Worm (Caenorhabditis elegans): ENCODE data around the gene C09G1.2.

C09G1.2 gene

DNA sequence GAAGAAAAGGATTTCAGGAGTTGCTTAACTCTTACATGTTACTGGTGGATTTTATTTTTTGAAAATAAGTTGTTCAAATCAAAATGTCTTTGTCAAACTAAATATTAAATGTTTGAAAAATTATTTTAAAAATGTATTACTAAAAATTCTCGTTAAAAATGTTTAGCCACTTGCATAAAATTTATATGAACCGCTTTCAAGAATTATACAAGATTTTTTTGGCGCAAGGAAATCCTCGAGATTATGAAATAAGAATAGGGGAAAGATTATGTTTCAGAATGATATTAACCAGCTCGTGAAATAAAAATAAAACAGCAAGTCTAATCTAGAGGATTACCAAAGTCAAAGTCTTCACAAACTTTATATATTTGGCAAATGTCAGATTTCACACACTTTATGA, 758 bp upstream of the C09G1.2 start (continued):
- TF ChIP-seq ZK546.5 (tag; optimal IDR thresholded peaks at IDR 0.05) (no peak), nfya-1 (tag; optimal IDR thresholded peaks at IDR 0.05; ENCODE audit: insufficient read depth) (no peak), skn-1 (tag; optimal IDR thresholded peaks at IDR 0.05) (peak; percentile 27), nhr-43 (tag; optimal IDR thresholded peaks at IDR 0.05; ENCODE audit: poor library complexity, severe bottlenecking) (peak; percentile 76), nhr-76 (tag; optimal IDR thresholded peaks at IDR 0.05) (no peak), egl-27 (tag; optimal IDR thresholded peaks at IDR 0.05) (no peak)

ce11 chrX:15958767-15959166, 23.8 kb downstream of the C09G1.2 start, which contains the start of gene C09G1.5:
C09G1.5 (plus strand) TSS chrX:15959067.
- TF ChIP-seq lsy-12 (tag; optimal IDR thresholded peaks at IDR 0.05) (no peak), ZK546.5 (tag; optimal IDR thresholded peaks at IDR 0.05) (no peak), daf-12 (tag; optimal IDR thresholded peaks at IDR 0.05) (no peak), nfya-1 (tag; optimal IDR thresholded peaks at IDR 0.05; ENCODE audit: insufficient read depth) (no peak), nhr-25 (tag; optimal IDR thresholded peaks at IDR 0.05) (no peak), ceh-28 (tag; optimal IDR thresholded peaks at IDR 0.05) (no peak), nhr-67 (tag; optimal IDR thresholded peaks at IDR 0.05) (no peak), fkh-10 (GFP tag; optimal IDR thresholded peaks at IDR 0.05) (no peak), sea-2 (GFP tag; optimal IDR thresholded peaks at IDR 0.05) (no peak), R02D3.7 (tag; optimal IDR thresholded peaks at IDR 0.05) (no peak), nhr-12 (tag; optimal IDR thresholded peaks at IDR 0.05) (no peak), ztf-4 (tag; optimal IDR thresholded peaks at IDR 0.05) (no peak), lin-39 (tag; optimal IDR thresholded peaks at IDR 0.05) (no peak), tbx-2 (tag; optimal IDR thresholded peaks at IDR 0.05) (no peak), fos-1 (tag; optimal IDR thresholded peaks at IDR 0.05) (no peak), elt-1 (tag; optimal IDR thresholded peaks at IDR 0.05) (no peak), skn-1 (tag; optimal IDR thresholded peaks at IDR 0.05) (no peak), nhr-237 (tag; optimal IDR thresholded peaks at IDR 0.05) (no peak)

- TF ChIP-seq nhr-67 (tag; optimal IDR thresholded peaks at IDR 0.05) (no peak), snpc-4 (tag; optimal IDR thresholded peaks at IDR 0.05) (peak; percentile 8), egl-5 (tag; optimal IDR thresholded peaks at IDR 0.05) (no peak), hmg-11 (tag; optimal IDR thresholded peaks at IDR 0.05) (no peak)
Measured at ce11 chrX:15953611-15954010, 28.9 kb downstream of the C09G1.2 start.

DNA sequence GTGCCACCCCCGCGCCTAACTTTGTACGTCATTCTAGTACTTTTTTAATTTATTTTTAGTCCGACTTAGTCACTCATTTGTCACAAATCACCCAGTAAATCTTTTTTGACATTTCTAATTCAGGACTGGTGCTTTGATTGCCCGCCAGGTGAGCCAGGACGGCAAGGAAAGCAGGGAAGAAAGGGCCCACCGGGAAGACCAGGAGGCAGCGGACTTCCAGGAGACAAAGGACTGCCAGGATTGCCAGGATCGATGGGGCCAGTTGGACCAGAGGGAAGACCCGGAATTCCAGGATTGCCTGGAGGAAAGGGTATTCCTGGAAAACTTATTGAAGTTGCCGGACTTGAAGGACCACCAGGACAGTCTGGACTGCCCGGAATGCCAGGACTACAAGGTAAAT, 29.4 kb downstream of the C09G1.2 start:
- TF ChIP-seq ztf-4 (tag; optimal IDR thresholded peaks at IDR 0.05) (no peak), lin-39 (tag; optimal IDR thresholded peaks at IDR 0.05) (no peak), nhr-11 (tag; optimal IDR thresholded peaks at IDR 0.05) (no peak), pqm-1 (tag; optimal IDR thresholded peaks at IDR 0.05) (no peak), jun-1 (tag; optimal IDR thresholded peaks at IDR 0.05) (no peak), eor-1 (tag; optimal IDR thresholded peaks at IDR 0.05) (no peak), nhr-77 (tag; optimal IDR thresholded peaks at IDR 0.05) (no peak), nhr-67 (tag; optimal IDR thresholded peaks at IDR 0.05) (no peak), tbx-2 (tag; optimal IDR thresholded peaks at IDR 0.05) (no peak), ama-1 (optimal IDR thresholded peaks at IDR 0.05) (no peak), lsy-12 (tag; optimal IDR thresholded peaks at IDR 0.05) (no peak), egl-27 (tag; optimal IDR thresholded peaks at IDR 0.05) (no peak), nhr-23 (tag; optimal IDR thresholded peaks at IDR 0.05) (no peak), daf-12 (tag; optimal IDR thresholded peaks at IDR 0.05) (no peak), nfya-1 (tag; optimal IDR thresholded peaks at IDR 0.05; ENCODE audit: insufficient read depth) (no peak), nhr-43 (tag; optimal IDR thresholded peaks at IDR 0.05; ENCODE audit: poor library complexity, severe bottlenecking) (no peak)

DNA sequence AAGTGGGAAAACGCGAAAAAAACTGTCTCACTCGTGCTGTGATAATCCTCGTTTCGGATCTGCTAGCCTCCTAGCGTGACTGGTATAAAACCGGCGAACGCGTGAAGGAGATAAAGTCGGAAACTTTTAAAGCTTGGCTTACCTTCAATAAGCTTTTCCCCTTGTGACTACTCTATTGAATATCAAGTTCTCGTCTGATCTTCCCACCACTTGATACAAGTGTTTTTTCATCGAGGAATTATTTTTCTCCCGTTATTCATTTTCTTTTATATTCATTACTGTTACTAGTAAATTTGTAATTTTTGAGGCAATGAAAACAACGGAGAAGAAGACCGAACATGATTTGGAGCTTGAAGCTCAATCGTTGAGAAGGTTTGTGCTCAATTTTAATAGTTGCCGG, 31.3 kb downstream of the C09G1.2 start, which contains the start of gene col-186:
Gene col-186 (plus strand): TSS at position 301 of the 400 bp plus-strand sequence.
- no peak for TF ChIP-seq nhr-67 (tag; optimal IDR thresholded peaks at IDR 0.05)
- TF ChIP-seq lin-15B (tag; optimal IDR thresholded peaks at IDR 0.05), result no peak
- no peak for TF ChIP-seq lsy-12 (tag; optimal IDR thresholded peaks at IDR 0.05)
- TF ChIP-seq nhr-25 (tag; optimal IDR thresholded peaks at IDR 0.05), result no peak
- no peak for TF ChIP-seq zag-1 (tag; optimal IDR thresholded peaks at IDR 0.05)
- TF ChIP-seq daf-12 (tag; optimal IDR thresholded peaks at IDR 0.05), result no peak
- TF ChIP-seq nhr-76 (tag; optimal IDR thresholded peaks at IDR 0.05), result no peak
- no peak for TF ChIP-seq ZK546.5 (tag; optimal IDR thresholded peaks at IDR 0.05)
- TF ChIP-seq nhr-43 (tag; optimal IDR thresholded peaks at IDR 0.05; ENCODE audit: poor library complexity, severe bottlenecking), result no peak
